Worm (Caenorhabditis elegans): Measurements from ENCODE around the gene T26H5.4.

T26H5.4 gene

ce11 chrV:15493680-15494079 lies 45.2 kb upstream of the T26H5.4 start, which contains the start of gene srh-218:
TSS of gene srh-218 (plus strand) at chrV:15493980.
- TF ChIP-seq ceh-8 (GFP tag; optimal IDR thresholded peaks at IDR 0.05): no peak
- TF ChIP-seq nhr-237 (tag; optimal IDR thresholded peaks at IDR 0.05): no peak
- TF ChIP-seq lsy-2 (tag; optimal IDR thresholded peaks at IDR 0.05): no peak
- no peak for TF ChIP-seq ceh-82 (tag; optimal IDR thresholded peaks at IDR 0.05)
- no peak for TF ChIP-seq elt-3 (tag; optimal IDR thresholded peaks at IDR 0.05)
- TF ChIP-seq swsn-7 (tag; optimal IDR thresholded peaks at IDR 0.05): no peak

- no peak for TF ChIP-seq F16B12.6 (tag; optimal IDR thresholded peaks at IDR 0.05)
- TF ChIP-seq isw-1 (GFP tag; IDR thresholded peaks at IDR 0.05): no peak
- no peak for TF ChIP-seq pag-3 (tag; optimal IDR thresholded peaks at IDR 0.05; ENCODE audit: borderline replicate concordance, insufficient read depth)
- no peak for TF ChIP-seq nhr-47 (tag; optimal IDR thresholded peaks at IDR 0.05)
- TF ChIP-seq lin-39 (tag; optimal IDR thresholded peaks at IDR 0.05): no peak
- no peak for TF ChIP-seq fkh-4 (tag; optimal IDR thresholded peaks at IDR 0.05; ENCODE audit: borderline replicate concordance)
- TF ChIP-seq lin-35 (GFP tag; optimal IDR thresholded peaks at IDR 0.05): no peak
- no peak for TF ChIP-seq lsy-2 (tag; optimal IDR thresholded peaks at IDR 0.05)
- no peak for TF ChIP-seq efl-3 (GFP tag; optimal IDR thresholded peaks at IDR 0.05)
- TF ChIP-seq nhr-11 (tag; optimal IDR thresholded peaks at IDR 0.05): no peak
- no peak for TF ChIP-seq ces-1 (GFP tag; optimal IDR thresholded peaks at IDR 0.05)
- TF ChIP-seq sox-4 (tag; optimal IDR thresholded peaks at IDR 0.05): no peak
- TF ChIP-seq lir-3 (tag; optimal IDR thresholded peaks at IDR 0.05; ENCODE audit: poor library complexity): no peak
- no peak for TF ChIP-seq grh-1 (GFP tag; IDR thresholded peaks at IDR 0.05)
- TF ChIP-seq nhr-85 (tag): no peak
- no peak for TF ChIP-seq dpl-1 (GFP tag; optimal IDR thresholded peaks at IDR 0.05)
- TF ChIP-seq unc-130 (tag; optimal IDR thresholded peaks at IDR 0.05): no peak
- no peak for TF ChIP-seq C34B4.2 (tag; optimal IDR thresholded peaks at IDR 0.05)
- TF ChIP-seq nhr-12 (tag; optimal IDR thresholded peaks at IDR 0.05): no peak
- no peak for TF ChIP-seq tbx-2 (tag; optimal IDR thresholded peaks at IDR 0.05)
Observed at ce11 chrV:15492518-15492917, 44.0 kb upstream of the T26H5.4 start, which contains the start of gene str-264. TSS of gene str-264 (minus strand) at chrV:15492618.

ce11 chrV:15487764-15488163 lies 39.3 kb upstream of the T26H5.4 start, which contains the start of gene srw-21:
TSS of gene srw-21 (plus strand) at chrV:15488064.
- TF ChIP-seq nhr-237 (tag; optimal IDR thresholded peaks at IDR 0.05) (no peak), ces-1 (GFP tag; optimal IDR thresholded peaks at IDR 0.05) (no peak), fkh-10 (GFP tag; optimal IDR thresholded peaks at IDR 0.05) (no peak), Y116A8C.19 (tag; optimal IDR thresholded peaks at IDR 0.05; ENCODE audit: borderline replicate concordance) (no peak), blmp-1 (tag; optimal IDR thresholded peaks at IDR 0.05) (no peak), efl-3 (GFP tag; optimal IDR thresholded peaks at IDR 0.05) (no peak), mef-2 (tag; optimal IDR thresholded peaks at IDR 0.05) (no peak), lin-15B (tag; optimal IDR thresholded peaks at IDR 0.05) (no peak), lin-39 (tag; optimal IDR thresholded peaks at IDR 0.05) (no peak), C16A3.4 (tag; optimal IDR thresholded peaks at IDR 0.05) (no peak), ama-1 (optimal IDR thresholded peaks at IDR 0.05) (no peak)

ce11 chrV:15484537-15484936 lies 36.0 kb upstream of the T26H5.4 start, which contains the start of gene C06B8.3:
TSS of gene C06B8.3 (minus strand) at chrV:15484637.
- no peak for TF ChIP-seq Y116A8C.19 (tag; optimal IDR thresholded peaks at IDR 0.05; ENCODE audit: borderline replicate concordance)
- no peak for TF ChIP-seq lin-14 (GFP tag; optimal IDR thresholded peaks at IDR 0.05)
- no peak for TF ChIP-seq nhr-90 (tag; optimal IDR thresholded peaks at IDR 0.05; ENCODE audit: poor library complexity)
- TF ChIP-seq unc-62 (GFP tag; optimal IDR thresholded peaks at IDR 0.05): no peak
- no peak for TF ChIP-seq C04F5.9 (tag; optimal IDR thresholded peaks at IDR 0.05)
- no peak for TF ChIP-seq snu-23 (GFP tag; optimal IDR thresholded peaks at IDR 0.05)
